Worm (Caenorhabditis elegans) whole organism, mixed stage, embryonic: ENCODE data around the gene T13A10.2.

Experiments used
- M03D4.4 ChIP-seq: sonication (generic microtip); optimal IDR thresholded peaks from 2 replicates; lab custom pipeline; 2017; ENCODE audit warnings: mild to moderate bottlenecking, missing genetic modification characterization, missing compliant biosample characterization
- blmp-1 ChIP-seq: fragments of 150-350 bp; optimal IDR thresholded peaks from 2 replicates; lab custom pipeline; 2014; ENCODE audit warnings: missing biosample characterization, missing genetic modification characterization
- ceh-43 ChIP-seq: fragments of 200-800 bp; sonication (Bioruptor generic); optimal IDR thresholded peaks from 2 replicates; lab custom pipeline; 2018; ENCODE audit warnings: mild to moderate bottlenecking, missing genetic modification characterization, moderate library complexity, missing compliant biosample characterization
- ceh-83 ChIP-seq: fragments of 200-800 bp; sonication (Bioruptor generic); optimal IDR thresholded peaks from 2 replicates; lab custom pipeline; 2018; ENCODE audit warnings: mild to moderate bottlenecking, missing genetic modification characterization, missing compliant biosample characterization
- ces-1 ChIP-seq: fragments of 150-350 bp; optimal IDR thresholded peaks from 2 replicates; lab custom pipeline; 2014; ENCODE audit warnings: missing biosample characterization, missing genetic modification reagents, missing genetic modification characterization
- cnd-1 ChIP-seq: fragments of 200-800 bp; sonication (Bioruptor generic); optimal IDR thresholded peaks from 2 replicates; lab custom pipeline; 2018; ENCODE audit warnings: mild to moderate bottlenecking, missing genetic modification characterization, missing compliant biosample characterization
- drap-1 ChIP-seq: fragments of 200-800 bp; sonication (Bioruptor generic); optimal IDR thresholded peaks from 3 replicates; lab custom pipeline; 2018; ENCODE audit warnings: mild to moderate bottlenecking, missing genetic modification characterization, missing compliant biosample characterization
- elt-1 ChIP-seq: sonication (generic microtip); optimal IDR thresholded peaks from 2 replicates; lab custom pipeline; 2017; ENCODE audit warnings: missing genetic modification characterization, mild to moderate bottlenecking, missing compliant biosample characterization, antibody characterized with exemption, moderate library complexity, borderline replicate concordance; ENCODE audit not compliant: insufficient read depth
- flh-1 ChIP-seq: fragments of 200-800 bp; sonication (Bioruptor generic); optimal IDR thresholded peaks from 2 replicates; lab custom pipeline; 2018; ENCODE audit warnings: mild to moderate bottlenecking, missing genetic modification characterization, moderate library complexity, missing compliant biosample characterization
- ham-2 ChIP-seq: fragments of 200-800 bp; sonication (Bioruptor generic); optimal IDR thresholded peaks from 2 replicates; lab custom pipeline; 2018; ENCODE audit warnings: mild to moderate bottlenecking, missing genetic modification characterization, missing compliant biosample characterization
- hlh-1 ChIP-seq: fragments of 150-350 bp; optimal IDR thresholded peaks from 2 replicates; lab custom pipeline; 2014; ENCODE audit warnings: missing biosample characterization, missing genetic modification reagents, missing genetic modification characterization
- lin-13 ChIP-seq: fragments of 150-350 bp; optimal IDR thresholded peaks from 2 replicates; lab custom pipeline; 2014; ENCODE audit warnings: missing biosample characterization, missing genetic modification characterization
- lin-32 ChIP-seq: fragments of 200-800 bp; sonication (Bioruptor generic); optimal IDR thresholded peaks from 2 replicates; lab custom pipeline; 2018; ENCODE audit warnings: mild to moderate bottlenecking, missing genetic modification characterization, missing compliant biosample characterization
- lsy-2 ChIP-seq: fragments of 150-350 bp; optimal IDR thresholded peaks from 2 replicates; lab custom pipeline; 2014; ENCODE audit warnings: missing biosample characterization, missing genetic modification characterization
- mab-5 ChIP-seq: fragments of 150-350 bp; optimal IDR thresholded peaks from 2 replicates; lab custom pipeline; 2014; ENCODE audit warnings: missing biosample characterization, missing genetic modification characterization
- mep-1 ChIP-seq: fragments of 150-350 bp; optimal IDR thresholded peaks from 2 replicates; lab custom pipeline; 2017; ENCODE audit warnings: missing biosample characterization, missing genetic modification reagents, missing genetic modification characterization, inconsistent platforms
- mls-2 ChIP-seq: sonication (generic microtip); optimal IDR thresholded peaks from 2 replicates; lab custom pipeline; 2016; ENCODE audit warnings: mild to moderate bottlenecking, missing genetic modification characterization, moderate library complexity, missing compliant biosample characterization
- nhr-12 ChIP-seq: fragments of 150-350 bp; optimal IDR thresholded peaks from 2 replicates; lab custom pipeline; 2014; ENCODE audit warnings: missing biosample characterization, missing genetic modification characterization
- nhr-2 ChIP-seq: fragments of 150-350 bp; optimal IDR thresholded peaks from 2 replicates; lab custom pipeline; 2014; ENCODE audit warnings: missing biosample characterization, missing genetic modification characterization
- nhr-237 ChIP-seq: fragments of 150-350 bp; optimal IDR thresholded peaks from 2 replicates; lab custom pipeline; 2014; ENCODE audit warnings: missing biosample characterization, missing genetic modification characterization
- nhr-28 ChIP-seq: fragments of 150-350 bp; optimal IDR thresholded peaks from 2 replicates; lab custom pipeline; 2014; ENCODE audit warnings: missing biosample characterization, missing genetic modification characterization
- pha-4 ChIP-seq: fragments of 150-350 bp; optimal IDR thresholded peaks from 2 replicates; lab custom pipeline; 2018; ENCODE audit warnings: missing biosample characterization, missing genetic modification reagents, missing genetic modification characterization
- sem-2 ChIP-seq: fragments of 200-800 bp; sonication (Bioruptor generic); optimal IDR thresholded peaks from 2 replicates; lab custom pipeline; 2018; ENCODE audit warnings: mild to moderate bottlenecking, missing genetic modification characterization, missing compliant biosample characterization
- snpc-4 ChIP-seq: fragments of 150-350 bp; optimal IDR thresholded peaks from 2 replicates; lab custom pipeline; 2014; ENCODE audit warnings: missing biosample characterization, missing genetic modification characterization
- sptf-1 ChIP-seq: sonication (generic microtip); optimal IDR thresholded peaks from 2 replicates; lab custom pipeline; 2017; ENCODE audit warnings: mild to moderate bottlenecking, missing genetic modification characterization, moderate library complexity, missing compliant biosample characterization
- unc-120 ChIP-seq: sonication (generic microtip); optimal IDR thresholded peaks from 2 replicates; lab custom pipeline; 2017; ENCODE audit warnings: missing genetic modification characterization, missing compliant biosample characterization; ENCODE audit not compliant: poor library complexity, severe bottlenecking
- unc-39 ChIP-seq: fragments of 150-350 bp; optimal IDR thresholded peaks from 2 replicates; lab custom pipeline; 2014; ENCODE audit warnings: missing biosample characterization, missing genetic modification characterization
- unc-62 ChIP-seq: fragments of 150-350 bp; optimal IDR thresholded peaks from 2 replicates; lab custom pipeline; 2014; ENCODE audit warnings: missing biosample characterization, missing genetic modification reagents, missing genetic modification characterization
- zip-8 ChIP-seq: fragments of 150-350 bp; optimal IDR thresholded peaks from 2 replicates; lab custom pipeline; 2014; ENCODE audit warnings: missing biosample characterization, missing genetic modification characterization
- ztf-11 ChIP-seq: fragments of 150-350 bp; optimal IDR thresholded peaks from 2 replicates; lab custom pipeline; 2014; ENCODE audit warnings: missing biosample characterization, missing genetic modification characterization

Gene T13A10.2

ce11 chrIV:6248486-6248885 is 4.6 kb upstream of the T13A10.2 start, which contains the start of gene acox-3:
acox-3 (minus strand) TSS chrIV:6248492.
- TF ChIP-seq lsy-2 (tag; lab: Kevin White, UChicago), result no peak
- TF ChIP-seq M03D4.4 (tag; lab: Kevin White, UChicago), result no peak
- TF ChIP-seq unc-39 (tag; lab: Kevin White, UChicago), result no peak
- TF ChIP-seq unc-120 (tag; lab: Kevin White, UChicago), result no peak
- no peak for TF ChIP-seq blmp-1
- TF ChIP-seq nhr-28 (tag; lab: Kevin White, UChicago), result no peak
- no peak for TF ChIP-seq pha-4 (tag; lab: Kevin White, UChicago)
- no peak for TF ChIP-seq ceh-43 (GFP tag; lab: Kevin White, UChicago)
- TF ChIP-seq lin-13 (tag; lab: Kevin White, UChicago), result no peak
- TF ChIP-seq elt-1 (tag; lab: Kevin White, UChicago), result no peak
- TF ChIP-seq ztf-11 (tag; lab: Kevin White, UChicago), result no peak
- no peak for TF ChIP-seq mep-1 (tag; lab: Kevin White, UChicago)
- TF ChIP-seq mls-2 (tag; lab: Kevin White, UChicago), result no peak
- no peak for TF ChIP-seq zip-8 (tag; lab: Kevin White, UChicago)
- no peak for TF ChIP-seq nhr-2
- TF ChIP-seq ham-2 (GFP tag; lab: Kevin White, UChicago), result no peak
- no peak for TF ChIP-seq drap-1 (GFP tag; lab: Kevin White, UChicago)

- TF ChIP-seq ces-1 (peak; percentile 24), pha-4 (tag; lab: Kevin White, UChicago) (no peak), blmp-1 (no peak)
These were observed 3.5 kb upstream of the T13A10.2 start, which contains the start of gene F58F9.1 for ce11 chrIV:6249591-6249990. F58F9.1 (plus strand) TSS chrIV:6249841.

DNA sequence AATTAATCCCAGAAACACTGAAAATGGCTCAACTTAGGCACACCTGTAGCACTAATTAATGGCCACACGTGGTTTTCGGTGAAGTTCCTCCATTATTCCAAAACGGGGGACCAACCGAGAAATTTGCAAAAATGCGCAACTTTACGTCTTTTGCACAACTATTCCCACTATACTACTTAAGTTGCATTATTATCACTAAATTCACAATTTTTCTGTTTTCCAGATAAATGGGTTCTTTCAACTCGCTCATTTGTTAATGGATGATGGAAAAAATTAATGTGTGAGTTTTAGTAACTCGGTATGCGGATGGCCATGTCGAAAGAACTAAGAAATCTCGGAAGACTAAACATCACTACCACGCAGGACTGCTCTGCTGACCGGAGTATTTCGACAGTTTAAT is 1.5 kb downstream of the T13A10.2 start, which contains the start of gene T13A10.64:
TSS of gene T13A10.64 (plus strand) at position 301 of the 400 bp plus-strand sequence.
- TF ChIP-seq lin-13 (tag; lab: Kevin White, UChicago) (no peak), unc-62 (GFP tag; lab: Kevin White, UChicago) (no peak), ceh-43 (GFP tag; lab: Kevin White, UChicago) (no peak), hlh-1 (tag; lab: Kevin White, UChicago) (no peak), unc-39 (tag; lab: Kevin White, UChicago) (no peak), mls-2 (tag; lab: Kevin White, UChicago) (no peak)

DNA sequence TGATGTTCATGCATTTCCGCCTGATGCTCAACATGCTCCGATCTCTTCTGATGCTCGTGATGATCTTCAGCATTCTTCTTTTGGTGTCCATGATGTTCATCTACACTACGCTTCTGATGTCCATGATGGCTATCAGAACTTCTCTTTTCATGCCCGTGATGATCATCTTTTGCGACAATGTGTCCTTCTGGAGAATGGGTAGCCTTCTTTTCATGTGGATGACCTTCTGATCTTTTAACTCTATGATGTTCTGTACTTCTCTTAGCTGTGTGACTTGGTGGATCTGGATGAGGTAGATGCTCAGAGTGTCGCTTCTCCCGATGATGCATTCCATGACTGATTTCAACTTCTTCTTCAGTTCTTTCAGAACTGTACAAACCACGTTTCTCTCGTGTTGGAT is 5.9 kb downstream of the T13A10.2 start:
- no peak for TF ChIP-seq lin-13 (tag; lab: Kevin White, UChicago)
- no peak for TF ChIP-seq unc-39 (tag; lab: Kevin White, UChicago)
- TF ChIP-seq zip-8 (tag; lab: Kevin White, UChicago), result no peak
- no peak for TF ChIP-seq sem-2 (GFP tag; lab: Kevin White, UChicago)
- TF ChIP-seq nhr-2, result no peak
- no peak for TF ChIP-seq snpc-4 (tag; lab: Kevin White, UChicago)
- TF ChIP-seq nhr-237 (tag; lab: Kevin White, UChicago), result no peak
- TF ChIP-seq flh-1, result no peak
- TF ChIP-seq ceh-43 (GFP tag; lab: Kevin White, UChicago), result no peak
- TF ChIP-seq nhr-12, result no peak
- no peak for TF ChIP-seq unc-120 (tag; lab: Kevin White, UChicago)
- TF ChIP-seq lsy-2 (tag; lab: Kevin White, UChicago), result no peak
- no peak for TF ChIP-seq M03D4.4 (tag; lab: Kevin White, UChicago)
- TF ChIP-seq sptf-1, result no peak
- TF ChIP-seq unc-62 (GFP tag; lab: Kevin White, UChicago), result no peak

DNA sequence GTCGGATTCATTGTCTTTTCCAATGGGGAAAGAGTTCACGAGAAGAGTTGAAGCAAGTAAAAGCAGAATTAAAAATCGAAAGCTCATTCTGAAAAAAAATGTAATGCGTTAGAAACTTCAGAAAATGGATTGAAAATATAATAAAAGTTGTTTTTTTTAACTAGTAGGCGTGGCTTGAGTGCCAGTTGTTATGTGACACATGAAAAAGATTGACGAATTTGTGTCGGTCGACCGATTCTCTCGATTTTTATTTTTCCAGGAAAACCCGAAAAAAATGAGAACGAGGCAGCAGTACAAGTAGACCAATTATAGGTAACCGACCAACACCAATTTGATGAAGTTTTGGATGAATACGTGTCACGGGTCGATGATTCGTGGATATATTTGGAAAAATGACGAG is 6.6 kb downstream of the T13A10.2 start, which contains the start of gene nlp-16:
TSS of gene nlp-16 (minus strand) at position 101 of the 400 bp plus-strand sequence.
- TF ChIP-seq ceh-83 (no peak), ces-1 (no peak), lin-13 (tag; lab: Kevin White, UChicago) (no peak), ztf-11 (tag; lab: Kevin White, UChicago) (no peak), mab-5 (tag; lab: Kevin White, UChicago) (no peak), cnd-1 (tag; lab: Kevin White, UChicago) (no peak), nhr-2 (no peak), sem-2 (GFP tag; lab: Kevin White, UChicago) (no peak), lin-32 (GFP tag; lab: Kevin White, UChicago) (no peak)
